Worm (Caenorhabditis elegans) whole organism, L4 larva: ENCODE measurements around the gene swp-1.

ENCODE experiments used
- R02D3.7 ChIP-seq: fragments of 150-350 bp; sonication (generic microtip); optimal IDR thresholded peaks from 3 replicates; lab custom pipeline; 2014; ENCODE audit warnings: missing biosample characterization, missing genetic modification characterization
- aly-2 ChIP-seq: sonication (generic microtip); optimal IDR thresholded peaks from 2 replicates; lab custom pipeline; 2018; ENCODE audit warnings: missing biosample characterization, missing genetic modification characterization
- ama-1 ChIP-seq: fragments of 150-350 bp; optimal IDR thresholded peaks from 2 replicates; lab custom pipeline; 2014; ENCODE audit warnings: inconsistent platforms, mixed read lengths
- daf-8 ChIP-seq: fragments of 200-800 bp; sonication (Bioruptor generic); IDR thresholded peaks from 2 replicates; pipeline ENCODE4 v1.3.6; 2022; ENCODE audit warnings: missing genetic modification characterization, missing compliant biosample characterization
- egl-27 ChIP-seq: sonication (generic microtip); optimal IDR thresholded peaks from 3 replicates; lab custom pipeline; 2017; ENCODE audit warnings: missing biosample characterization, missing genetic modification reagents, missing genetic modification characterization
- hlh-11 ChIP-seq: fragments of 200-800 bp; sonication (Bioruptor generic); optimal IDR thresholded peaks from 2 replicates; lab custom pipeline; 2018; ENCODE audit warnings: mild to moderate bottlenecking, missing genetic modification characterization, missing compliant biosample characterization
- mdl-1 ChIP-seq, 2 experiments: fragments of 150-350 bp in 1 of 2; sonication (generic microtip) in 1 of 2; optimal IDR thresholded peaks; 2 replicates each; lab custom pipeline; 2014 to 2017; ENCODE audit warnings: missing biosample characterization in 2 of 2, missing genetic modification characterization in 2 of 2
- nhr-237 ChIP-seq: sonication (generic microtip); optimal IDR thresholded peaks from 2 replicates; lab custom pipeline; 2017; ENCODE audit warnings: missing biosample characterization, missing genetic modification characterization
- nhr-28 ChIP-seq: fragments of 150-350 bp; optimal IDR thresholded peaks from 2 replicates; lab custom pipeline; 2014; ENCODE audit warnings: missing biosample characterization, missing genetic modification characterization
- nhr-6 ChIP-seq: fragments of 150-350 bp; optimal IDR thresholded peaks from 2 replicates; lab custom pipeline; 2014; ENCODE audit warnings: missing biosample characterization, missing genetic modification characterization
- pha-4 ChIP-seq, 2 experiments: fragments of 150-350 bp in 1 of 2; fragments of 200-800 bp in 1 of 2; sonication (Bioruptor generic) in 1 of 2; IDR thresholded peaks in 1 of 2; optimal IDR thresholded peaks in 1 of 2; 2 replicates each; pipeline versions ENCODE4 v1.3.6 to Lab custom; 2014 to 2022; ENCODE audit warnings: missing genetic modification characterization in 2 of 2, missing genetic modification reagents in 2 of 2, missing biosample characterization in 1 of 2, missing compliant biosample characterization in 1 of 2
- zip-11 ChIP-seq: fragments of 200-800 bp; sonication (Bioruptor generic); IDR thresholded peaks from 2 replicates; pipeline ENCODE4 v1.3.6; 2022; ENCODE audit warnings: missing genetic modification characterization, missing compliant biosample characterization

DNA sequence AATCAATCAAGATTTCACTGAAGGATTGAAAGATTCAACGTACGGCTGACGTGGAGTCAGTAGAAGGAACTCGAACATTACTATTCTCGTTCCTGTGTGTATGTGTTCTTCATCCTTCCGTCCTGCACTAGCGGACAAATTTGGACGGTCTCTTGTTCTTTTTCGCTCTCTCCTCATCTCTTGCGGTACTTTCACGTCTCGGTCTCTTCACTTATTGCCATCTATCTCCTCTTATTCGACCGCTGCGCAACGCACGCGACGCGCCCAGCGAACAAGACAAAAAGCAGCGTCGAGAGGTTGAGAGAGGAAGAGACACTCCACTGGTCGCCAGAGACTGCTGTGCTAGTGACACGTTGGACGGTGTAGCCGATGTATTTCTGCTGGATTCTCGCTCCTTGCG lies 10.1 kb upstream of the swp-1 start:
- no peak for TF ChIP-seq nhr-237 (tag; lab: Kevin White, UChicago)
- 0 out of 2 replicates have a peak, but pooled peaks have one; percentile 11 for TF ChIP-seq zip-11 (GFP tag; lab: Robert Waterston, UW)
- peak; percentile 80 for TF ChIP-seq hlh-11 (tag; lab: Kevin White, UChicago)
- no peak for TF ChIP-seq egl-27 (tag; lab: Kevin White, UChicago)
- TF ChIP-seq ama-1, result no peak
- no peak for TF ChIP-seq R02D3.7 (tag; lab: Kevin White, UChicago)
- no peak for TF ChIP-seq daf-8 (GFP tag; lab: Robert Waterston, UW)
- peak; percentile 17; the same call in 1 of the 2 replicates for TF ChIP-seq pha-4 (GFP tag; IDR thresholded peaks at IDR 0.05; lab: Robert Waterston, UW)
- TF ChIP-seq pha-4 (tag; optimal IDR thresholded peaks at IDR 0.05; lab: Kevin White, UChicago), result no peak
- no peak for TF ChIP-seq aly-2 (tag; lab: Kevin White, UChicago)
- TF ChIP-seq mdl-1 (tag; optimal IDR thresholded peaks at IDR 0.05; lab: Kevin White, UChicago), result peak; percentile 66 to 78
- peak; percentile 55 for TF ChIP-seq nhr-28
- peak; percentile 79 for TF ChIP-seq nhr-6 (tag; lab: Kevin White, UChicago)
